Fruit fly (Drosophila melanogaster) Kc167 (cell line): Measurements from ENCODE around the gene qm.

Experiments
- Sin3A ChIP-seq: fragments of >200 bp; optimal IDR thresholded peaks from 2 replicates; lab custom pipeline; 2018; ENCODE audit warnings: missing external identifiers
- psq ChIP-seq: fragments of >200 bp; optimal IDR thresholded peaks from 2 replicates; lab custom pipeline; 2017; ENCODE audit warnings: missing external identifiers

DNA sequence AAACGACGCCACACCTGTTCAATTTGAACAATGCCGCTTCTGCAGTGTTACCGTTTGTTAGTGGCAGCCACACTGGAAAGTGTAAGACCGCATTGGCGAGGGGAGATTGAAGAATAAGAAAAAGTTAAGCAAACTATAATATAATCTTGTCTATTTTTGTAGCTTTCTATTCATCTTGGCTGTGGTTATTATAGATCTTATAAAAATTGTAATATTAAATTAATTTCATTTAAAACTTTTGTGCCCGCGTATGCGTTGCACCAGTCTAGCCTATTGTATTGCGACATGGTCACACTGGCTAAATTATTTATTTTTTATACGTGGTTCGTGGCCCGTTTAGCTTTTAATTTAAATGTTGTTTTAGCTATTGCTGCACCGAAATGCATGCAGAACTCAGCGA is 24.8 kb upstream of the qm start, which contains the start of the genes RhoGEF4 and Rint1:
- TF ChIP-seq psq (lab: Kevin White, UChicago), result no peak
- TF ChIP-seq Sin3A (lab: Kevin White, UChicago), result no peak
